Fruit fly (Drosophila melanogaster): ENCODE data around the gene CG31029.
A peak's percentile ranks its signal among the peaks of the same experiment; 100 is the strongest.

dm6 chr3R:30092700-30093044 lies 39.5 kb downstream of the CG31029 start:
- TF ChIP-seq lola (GFP tag; optimal IDR thresholded peaks at IDR 0.05) (no peak), Myc (optimal IDR thresholded peaks at IDR 0.05) (no peak), psq (GFP tag; optimal IDR thresholded peaks at IDR 0.05) (peak; percentile 21), sv (GFP tag; optimal IDR thresholded peaks at IDR 0.05) (peak; percentile 60), CG9705 (GFP tag; optimal IDR thresholded peaks at IDR 0.05) (no peak)
